Worm (Caenorhabditis elegans) whole organism, young adult: ENCODE results near the gene vps-54.

Experiments used
- C06A6.2 ChIP-seq: fragments of 200-800 bp; sonication (Bioruptor generic); conservative IDR thresholded peaks from 2 replicates; pipeline ENCODE4 v1.3.6; 2022; ENCODE audit warnings: missing genetic modification characterization, missing compliant biosample characterization
- C17E4.6 ChIP-seq: fragments of 200-800 bp; sonication (Bioruptor generic); IDR thresholded peaks from 2 replicates; pipeline ENCODE4 v1.3.6; 2022; ENCODE audit warnings: missing genetic modification reagents, missing genetic modification characterization, missing compliant biosample characterization
- D2030.7 ChIP-seq: fragments of 200-800 bp; sonication (Bioruptor generic); IDR thresholded peaks from 2 replicates; pipeline ENCODE4 v1.3.6; 2022; ENCODE audit warnings: missing genetic modification reagents, missing genetic modification characterization, missing compliant biosample characterization
- F49E8.2 ChIP-seq: sonication (generic microtip); optimal IDR thresholded peaks from 3 replicates; lab custom pipeline; 2017; ENCODE audit warnings: missing genetic modification characterization, mild to moderate bottlenecking, missing compliant biosample characterization, antibody characterized with exemption, moderate library complexity; ENCODE audit not compliant: insufficient read depth
- F57C9.4 ChIP-seq: sonication (generic microtip); optimal IDR thresholded peaks from 2 replicates; lab custom pipeline; 2017; ENCODE audit warnings: mild to moderate bottlenecking, missing genetic modification characterization, missing compliant biosample characterization
- K12H6.12 ChIP-seq: fragments of 200-800 bp; sonication (Bioruptor generic); optimal IDR thresholded peaks from 2 replicates; lab custom pipeline; 2018; ENCODE audit warnings: mild to moderate bottlenecking, missing genetic modification characterization, missing compliant biosample characterization
- ama-1 ChIP-seq, 3 experiments: fragments of 150-350 bp in 1 of 3; sonication (generic microtip) in 2 of 3; optimal IDR thresholded peaks; 2 replicates each; lab custom pipeline; 2014 to 2018; ENCODE audit warnings: missing biosample characterization in 2 of 3, missing genetic modification characterization in 2 of 3, missing genetic modification reagents in 2 of 3
- aptf-3 ChIP-seq: fragments of 200-800 bp; sonication (Bioruptor generic); IDR thresholded peaks from 2 replicates; pipeline ENCODE4 v1.3.6; 2022; ENCODE audit warnings: missing genetic modification characterization, missing compliant biosample characterization
- atf-7 ChIP-seq: sonication (generic microtip); optimal IDR thresholded peaks from 2 replicates; lab custom pipeline; 2017; ENCODE audit warnings: mild to moderate bottlenecking, missing genetic modification characterization, missing compliant biosample characterization
- athp-1 ChIP-seq: sonication (generic microtip); optimal IDR thresholded peaks from 2 replicates; lab custom pipeline; 2017; ENCODE audit warnings: mild to moderate bottlenecking, missing genetic modification characterization, missing compliant biosample characterization
- attf-5 ChIP-seq: fragments of 200-800 bp; sonication (Bioruptor generic); optimal IDR thresholded peaks from 2 replicates; lab custom pipeline; 2018; ENCODE audit warnings: mild to moderate bottlenecking, missing genetic modification characterization, missing compliant biosample characterization
- cebp-2 ChIP-seq: fragments of 200-800 bp; sonication (Bioruptor generic); IDR thresholded peaks from 2 replicates; pipeline ENCODE4 v1.3.6; 2022; ENCODE audit warnings: missing genetic modification characterization, missing compliant biosample characterization
- ceh-100 ChIP-seq: fragments of 200-800 bp; sonication (Bioruptor generic); IDR thresholded peaks from 2 replicates; pipeline ENCODE4 v1.3.6; 2022; ENCODE audit warnings: missing genetic modification reagents, missing genetic modification characterization, missing compliant biosample characterization
- ceh-58 ChIP-seq: fragments of 200-800 bp; sonication (Bioruptor generic); IDR thresholded peaks from 2 replicates; pipeline ENCODE4 v1.3.6; 2022; ENCODE audit warnings: missing genetic modification characterization, missing compliant biosample characterization
- egrh-3 ChIP-seq: fragments of 200-800 bp; sonication (Bioruptor generic); IDR thresholded peaks from 2 replicates; pipeline ENCODE4 v1.3.6; 2022; ENCODE audit warnings: missing genetic modification reagents, missing genetic modification characterization, missing compliant biosample characterization
- hlh-12 ChIP-seq: sonication (generic microtip); optimal IDR thresholded peaks from 2 replicates; lab custom pipeline; 2016; ENCODE audit warnings: missing genetic modification characterization, missing compliant biosample characterization
- hrde-1 ChIP-seq: sonication (generic microtip); optimal IDR thresholded peaks from 2 replicates; lab custom pipeline; 2016; ENCODE audit warnings: missing genetic modification characterization, mild to moderate bottlenecking, missing compliant biosample characterization, moderate library complexity, missing genotype, missing genetic modification reagents, borderline replicate concordance
- lin-54 ChIP-seq: fragments of 200-800 bp; sonication (Bioruptor generic); optimal IDR thresholded peaks from 2 replicates; lab custom pipeline; 2018; ENCODE audit warnings: mild to moderate bottlenecking, missing genetic modification characterization, missing compliant biosample characterization
- lsy-27 ChIP-seq: sonication (generic microtip); optimal IDR thresholded peaks from 2 replicates; lab custom pipeline; 2017; ENCODE audit warnings: missing genetic modification characterization, mild to moderate bottlenecking, missing compliant biosample characterization, antibody characterized with exemption, missing genotype, borderline replicate concordance; ENCODE audit not compliant: insufficient read depth
- madf-10 ChIP-seq: sonication (generic microtip); optimal IDR thresholded peaks from 2 replicates; lab custom pipeline; 2016; ENCODE audit warnings: mild to moderate bottlenecking, missing genetic modification characterization, missing compliant biosample characterization
- madf-8 ChIP-seq: fragments of 200-800 bp; sonication (Bioruptor generic); conservative IDR thresholded peaks from 2 replicates; pipeline ENCODE4 v1.3.6; 2022; ENCODE audit warnings: missing genetic modification reagents, missing genetic modification characterization, missing compliant biosample characterization
- mcd-1 ChIP-seq: fragments of 200-800 bp; sonication (Bioruptor generic); IDR thresholded peaks from 2 replicates; pipeline ENCODE4 v1.3.6; 2022; ENCODE audit warnings: missing genetic modification reagents, missing genetic modification characterization, missing compliant biosample characterization
- mel-28 ChIP-seq: sonication (generic microtip); optimal IDR thresholded peaks from 2 replicates; lab custom pipeline; 2016; ENCODE audit warnings: borderline replicate concordance, mild to moderate bottlenecking, missing genetic modification characterization, missing compliant biosample characterization
- nhr-27 ChIP-seq: fragments of 200-800 bp; sonication (Bioruptor generic); optimal IDR thresholded peaks from 2 replicates; lab custom pipeline; 2018; ENCODE audit warnings: mild to moderate bottlenecking, missing genetic modification characterization, moderate library complexity, missing compliant biosample characterization
- nhr-80 ChIP-seq: sonication (generic microtip); optimal IDR thresholded peaks from 2 replicates; lab custom pipeline; 2016; ENCODE audit warnings: missing genetic modification characterization, missing compliant biosample characterization
- pha-4 ChIP-seq: fragments of 150-350 bp; sonication (generic microtip); optimal IDR thresholded peaks from 2 replicates; lab custom pipeline; 2014; ENCODE audit warnings: missing biosample characterization, missing genetic modification reagents, missing genetic modification characterization
- rcor-1 ChIP-seq: fragments of 200-800 bp; sonication (Bioruptor generic); IDR thresholded peaks from 2 replicates; pipeline ENCODE4 v1.3.6; 2022; ENCODE audit warnings: missing genetic modification reagents, missing genetic modification characterization, missing compliant biosample characterization
- rec-8 ChIP-seq, 2 experiments: sonication (generic microtip); optimal IDR thresholded peaks; 2 replicates each; lab custom pipeline; 2016; ENCODE audit warnings: mild to moderate bottlenecking in 2 of 2, missing genetic modification characterization in 2 of 2, missing genetic modification reagents in 2 of 2, missing genotype in 2 of 2, missing biosample characterization in 1 of 2, missing compliant biosample characterization in 1 of 2, moderate library complexity in 1 of 2
- repo-1 ChIP-seq: sonication (generic microtip); optimal IDR thresholded peaks from 2 replicates; lab custom pipeline; 2017; ENCODE audit warnings: mild to moderate bottlenecking, missing genetic modification characterization, missing compliant biosample characterization
- xnd-1 ChIP-seq: sonication (generic microtip); optimal IDR thresholded peaks from 2 replicates; lab custom pipeline; 2016; ENCODE audit warnings: missing genotype, missing genetic modification reagents, missing genetic modification characterization, missing compliant biosample characterization
- ztf-22 ChIP-seq: fragments of 200-800 bp; sonication (Bioruptor generic); optimal IDR thresholded peaks from 2 replicates; lab custom pipeline; 2018; ENCODE audit warnings: mild to moderate bottlenecking, missing genetic modification characterization, moderate library complexity, missing compliant biosample characterization

Gene vps-54

DNA sequence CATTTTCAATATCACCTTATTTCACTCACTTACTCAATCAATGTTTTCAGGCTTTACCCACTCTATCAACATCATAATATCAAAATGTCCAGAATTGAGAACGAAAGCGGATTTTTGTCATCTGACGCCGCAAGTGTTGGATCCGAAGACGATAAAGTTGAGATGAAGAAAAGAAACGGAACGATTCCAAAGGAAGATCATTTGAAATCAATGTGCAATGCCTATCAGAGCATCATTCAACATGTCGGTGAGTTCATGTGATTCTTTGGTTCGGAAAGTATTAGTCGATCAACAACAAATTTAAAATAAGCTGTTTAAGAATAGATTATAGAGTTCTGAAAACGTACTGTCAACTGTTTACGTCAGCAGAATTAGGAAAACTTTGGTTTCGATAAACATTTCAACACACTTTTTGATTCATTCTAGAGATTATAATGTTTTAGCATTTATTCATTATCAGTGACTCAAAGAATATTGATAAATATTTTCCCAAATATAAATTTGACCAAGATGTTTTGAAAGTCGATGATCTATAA lies 11.3 kb downstream of the vps-54 start, which contains the start of gene cat-4:
cat-4 (plus strand) TSS at position 51 of the 536 bp plus-strand sequence.
- TF ChIP-seq repo-1 (no peak), nhr-80 (tag; lab: Kevin White, UChicago) (peak; percentile 31), nhr-27 (tag; lab: Kevin White, UChicago) (no peak), attf-5 (GFP tag; lab: Kevin White, UChicago) (no peak), athp-1 (tag; lab: Kevin White, UChicago) (no peak), mel-28 (tag; lab: Kevin White, UChicago) (no peak), ceh-58 (no peak)

DNA sequence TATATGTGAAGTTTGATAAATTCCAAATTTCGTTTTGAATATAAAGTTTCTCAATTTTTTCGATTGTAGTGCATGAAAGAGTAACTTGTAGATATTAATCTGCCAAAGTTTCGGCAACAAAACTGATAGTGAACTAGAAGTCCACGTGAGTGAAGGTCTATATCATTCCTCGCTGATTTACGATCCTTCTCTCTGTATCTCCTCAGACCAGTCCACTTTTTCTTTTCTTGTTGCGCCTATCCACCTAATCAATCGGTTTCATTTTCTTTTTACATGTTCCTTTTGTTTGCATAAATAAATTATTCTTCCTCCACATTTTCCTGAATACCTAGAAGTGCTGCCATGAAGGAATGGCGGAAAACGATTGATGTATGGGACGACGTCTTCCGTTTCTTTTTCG lies 12.1 kb downstream of the vps-54 start:
- TF ChIP-seq ceh-100, result no peak
- TF ChIP-seq ama-1 (optimal IDR thresholded peaks at IDR 0.05; lab: Kevin White, UChicago), result no peak
- no peak for TF ChIP-seq ama-1 (GFP tag; optimal IDR thresholded peaks at IDR 0.05; lab: Kevin White, UChicago)
- no peak for TF ChIP-seq hlh-12 (tag; lab: Kevin White, UChicago)
- TF ChIP-seq rcor-1 (GFP tag; lab: Robert Waterston, UW), result no peak
- no peak for TF ChIP-seq K12H6.12 (tag; lab: Kevin White, UChicago)
- TF ChIP-seq repo-1, result no peak
- TF ChIP-seq mel-28 (tag; lab: Kevin White, UChicago), result no peak
- no peak for TF ChIP-seq ceh-58

DNA sequence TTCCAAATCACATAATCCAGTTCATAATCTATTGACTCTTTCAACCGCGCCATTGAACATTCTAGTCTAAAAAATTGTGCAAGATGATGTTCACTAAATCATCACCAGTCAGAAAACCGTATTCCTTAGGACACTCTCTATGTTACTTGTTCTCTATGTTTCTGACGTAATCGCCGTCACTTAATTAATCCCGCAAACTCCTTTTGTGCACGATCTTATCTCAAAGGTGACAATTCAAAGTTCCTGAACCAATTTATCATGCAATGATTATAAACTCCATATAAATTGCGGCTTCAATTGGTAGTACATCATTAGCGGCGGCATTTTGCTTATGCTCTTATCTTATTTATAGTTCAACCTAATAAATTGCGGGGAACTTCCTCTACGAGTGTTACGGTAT lies 13.4 kb downstream of the vps-54 start:
- peak; percentile 60 for TF ChIP-seq nhr-80 (tag; lab: Kevin White, UChicago)
- peak; percentile 63 for TF ChIP-seq atf-7 (tag; lab: Kevin White, UChicago)
- TF ChIP-seq F49E8.2 (tag; lab: Kevin White, UChicago), result no peak
- no peak for TF ChIP-seq aptf-3 (GFP tag; lab: Robert Waterston, UW)
- no peak for TF ChIP-seq D2030.7

DNA sequence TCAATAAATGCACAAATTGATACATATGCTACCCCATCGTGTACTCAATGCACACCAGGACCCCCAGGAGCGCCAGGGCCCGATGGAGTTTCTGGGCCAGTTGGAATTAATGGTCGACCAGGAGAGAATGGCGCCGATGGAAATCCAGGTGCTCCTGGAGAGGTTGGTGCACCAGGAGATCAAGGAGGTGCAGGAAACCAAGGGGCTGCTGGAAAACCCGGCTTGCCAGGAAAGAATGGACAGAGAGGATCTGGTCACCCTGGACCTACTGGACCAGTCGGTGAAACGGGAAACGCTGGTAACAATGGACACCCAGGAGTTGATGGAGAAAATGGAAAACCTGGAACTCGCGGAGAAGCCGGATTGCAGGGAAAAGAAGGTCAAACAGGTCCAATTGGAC lies 14.6 kb downstream of the vps-54 start:
- TF ChIP-seq egrh-3 (GFP tag; lab: Robert Waterston, UW), result peak; percentile 52; the same call in 1 of the 2 replicates
- TF ChIP-seq C06A6.2 (GFP tag; lab: Robert Waterston, UW), result no peak
- TF ChIP-seq ztf-22, result peak; percentile 30

DNA sequence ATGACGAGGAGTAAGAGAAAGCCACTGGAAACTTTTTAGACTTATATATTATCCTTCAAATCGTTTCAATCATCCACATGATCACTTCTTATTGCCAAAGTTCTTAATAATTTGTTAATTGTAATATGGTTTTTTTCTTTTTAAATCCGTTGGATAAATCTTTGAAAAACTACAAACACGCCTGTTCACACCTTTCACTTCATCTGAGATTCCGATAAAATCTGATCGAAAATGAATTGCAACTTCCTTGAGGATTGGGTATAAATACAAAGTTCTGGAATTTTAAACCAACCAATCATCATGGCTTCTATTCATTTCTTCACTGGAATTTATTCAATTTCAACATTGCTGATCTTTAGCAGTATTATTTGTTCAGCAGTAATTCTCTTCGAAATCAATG lies 15.6 kb downstream of the vps-54 start, which contains the start of gene col-152:
col-152 (plus strand) TSS at position 301 of the 400 bp plus-strand sequence.
- no peak for TF ChIP-seq hrde-1 (tag; lab: Kevin White, UChicago)
- no peak for TF ChIP-seq aptf-3 (GFP tag; lab: Robert Waterston, UW)
- no peak for TF ChIP-seq F57C9.4 (tag; lab: Kevin White, UChicago)
- TF ChIP-seq attf-5 (GFP tag; lab: Kevin White, UChicago), result no peak
- no peak for TF ChIP-seq atf-7 (tag; lab: Kevin White, UChicago)
- TF ChIP-seq mcd-1, result no peak
- no peak for TF ChIP-seq D2030.7
- TF ChIP-seq lin-54 (GFP tag; lab: Kevin White, UChicago), result no peak
- no peak for TF ChIP-seq madf-8 (GFP tag; lab: Robert Waterston, UW)
- no peak for TF ChIP-seq cebp-2 (GFP tag; lab: Robert Waterston, UW)
- TF ChIP-seq madf-10 (tag; lab: Kevin White, UChicago), result no peak
- TF ChIP-seq C17E4.6 (GFP tag; lab: Robert Waterston, UW), result no peak
- TF ChIP-seq pha-4, result no peak
- no peak for TF ChIP-seq lsy-27 (tag; lab: Kevin White, UChicago)
- TF ChIP-seq xnd-1 (tag; lab: Kevin White, UChicago), result no peak
- no peak for TF ChIP-seq rec-8 (tag; optimal IDR thresholded peaks at IDR 0.05; lab: Kevin White, UChicago)
- TF ChIP-seq, all 124 proteins: peak for 0
